Fruit fly (Drosophila melanogaster): ENCODE results near the gene ncd.

ncd gene

dm6 chr3R:29802753-29803313, 4.1 kb downstream of the ncd start, which contains the start of the genes Etfb and CG7789 (continued):
- peak; percentile 84 for TF ChIP-seq ey (GFP tag; optimal IDR thresholded peaks at IDR 0.05)

- TF ChIP-seq dl (GFP tag; optimal IDR thresholded peaks at IDR 0.05; ENCODE audit: insufficient read depth in 1 of 2, partially characterized antibody in 2 of 2): no peak
- no peak for TF ChIP-seq Rel (GFP tag; optimal IDR thresholded peaks at IDR 0.05)
- TF ChIP-seq Rel (tag; optimal IDR thresholded peaks at IDR 0.05): peak; percentile 65
- no peak for TF ChIP-seq Hr83 (GFP tag; optimal IDR thresholded peaks at IDR 0.05; ENCODE audit: poor library complexity, severe bottlenecking)
- no peak for TF ChIP-seq GATAd (GFP tag; optimal IDR thresholded peaks at IDR 0.05)
- no peak for TF ChIP-seq lola (GFP tag; optimal IDR thresholded peaks at IDR 0.05)
- no peak for TF ChIP-seq CrebA (GFP tag; optimal IDR thresholded peaks at IDR 0.05; ENCODE audit: borderline replicate concordance)
- TF ChIP-seq fru (GFP tag; optimal IDR thresholded peaks at IDR 0.05): no peak
- no peak for TF ChIP-seq Dfd (GFP tag; optimal IDR thresholded peaks at IDR 0.05)
- TF ChIP-seq tai (GFP tag; optimal IDR thresholded peaks at IDR 0.05): no peak
Observed at dm6 chr3R:29799681-29800028, 7.3 kb downstream of the ncd start.

dm6 chr3R:29798966-29799680, 7.8 kb downstream of the ncd start, which contains the start of the genes Rnb and Drice:
Gene Rnb, minus strand, starts transcription at chr3R:29799354.
Gene Drice, plus strand, starts transcription at chr3R:29799658.
- TF ChIP-seq ey (GFP tag; optimal IDR thresholded peaks at IDR 0.05) (peak; percentile 9), Sp1 (GFP tag; optimal IDR thresholded peaks at IDR 0.05) (peak; percentile 50), CG32264 (GFP tag; optimal IDR thresholded peaks at IDR 0.05) (no peak), Myc (optimal IDR thresholded peaks at IDR 0.05) (peak; percentile 90), Hnf4 (GFP tag; optimal IDR thresholded peaks at IDR 0.05) (peak; percentile 70), OdsH (GFP tag; optimal IDR thresholded peaks at IDR 0.05) (peak; percentile 9), h (GFP tag; optimal IDR thresholded peaks at IDR 0.05) (peak; percentile 70), woc (GFP tag; optimal IDR thresholded peaks at IDR 0.05) (peak; percentile 71), sage (GFP tag; optimal IDR thresholded peaks at IDR 0.05) (no peak), br (GFP tag; optimal IDR thresholded peaks at IDR 0.05) (peak; percentile 50), psq (GFP tag; optimal IDR thresholded peaks at IDR 0.05) (peak; percentile 17), Hr83 (GFP tag; optimal IDR thresholded peaks at IDR 0.05; ENCODE audit: poor library complexity, severe bottlenecking) (peak; percentile 70), HLH106 (tag; optimal IDR thresholded peaks at IDR 0.05) (peak; percentile 70), dl (GFP tag; optimal IDR thresholded peaks at IDR 0.05; ENCODE audit: insufficient read depth in 1 of 2, partially characterized antibody in 2 of 2) (no peak), CG9705 (GFP tag; optimal IDR thresholded peaks at IDR 0.05) (peak; percentile 60), foxo (GFP tag; optimal IDR thresholded peaks at IDR 0.05) (peak in 1 of 2 experiments; percentile 44), rgr (GFP tag; optimal IDR thresholded peaks at IDR 0.05) (peak; percentile 55), sv (GFP tag; optimal IDR thresholded peaks at IDR 0.05) (no peak), dsf (GFP tag; optimal IDR thresholded peaks at IDR 0.05; ENCODE audit: borderline replicate concordance) (no peak), fru (GFP tag; optimal IDR thresholded peaks at IDR 0.05) (peak; percentile 33)

dm6 chr3R:29797183-29797582, 9.7 kb downstream of the ncd start:
- no peak for TF ChIP-seq Abd-B (GFP tag; optimal IDR thresholded peaks at IDR 0.05)
- TF ChIP-seq N (GFP tag; optimal IDR thresholded peaks at IDR 0.05): no peak
- TF ChIP-seq Dif (GFP tag; optimal IDR thresholded peaks at IDR 0.05; ENCODE audit: partially characterized antibody): no peak
- no peak for TF ChIP-seq usp (GFP tag; optimal IDR thresholded peaks at IDR 0.05)
- TF ChIP-seq HLH106 (tag; optimal IDR thresholded peaks at IDR 0.05): no peak
- no peak for TF ChIP-seq sv (GFP tag; optimal IDR thresholded peaks at IDR 0.05)
- no peak for TF ChIP-seq Rel (GFP tag; optimal IDR thresholded peaks at IDR 0.05)
- TF ChIP-seq Rel (tag; optimal IDR thresholded peaks at IDR 0.05): no peak
- no peak for TF ChIP-seq Hnf4 (GFP tag; optimal IDR thresholded peaks at IDR 0.05)
- no peak for TF ChIP-seq GATAd (GFP tag; optimal IDR thresholded peaks at IDR 0.05)
- no peak for TF ChIP-seq h (GFP tag; optimal IDR thresholded peaks at IDR 0.05)
- TF ChIP-seq Mio (GFP tag; optimal IDR thresholded peaks at IDR 0.05): no peak
- no peak for TF ChIP-seq OdsH (GFP tag; optimal IDR thresholded peaks at IDR 0.05)
- no peak for TF ChIP-seq dl (GFP tag; optimal IDR thresholded peaks at IDR 0.05; ENCODE audit: insufficient read depth in 1 of 2, partially characterized antibody in 2 of 2)

Data from whole organism, wandering third instar larva.